Fruit fly (Drosophila melanogaster) whole organism, embryonic: ENCODE results near the gene CG8042.
A peak's percentile ranks its signal among the peaks of the same experiment; 100 is the strongest.

Experiments used
- Asciz ChIP-seq: fragments of 200-800 bp; sonication (Bioruptor generic); optimal IDR thresholded peaks from 2 replicates; lab custom pipeline; 2017; ENCODE audit warnings: missing biosample characterization, mild to moderate bottlenecking, missing genetic modification characterization, missing genetic modification reagents
- CG10274 ChIP-seq: fragments of 200-800 bp; sonication (Bioruptor generic); optimal IDR thresholded peaks from 3 replicates; lab custom pipeline; 2017; ENCODE audit warnings: missing biosample characterization, mild to moderate bottlenecking, missing genetic modification characterization
- CG11695 ChIP-seq: fragments of 200-800 bp; sonication (Bioruptor generic); IDR thresholded peaks from 3 replicates; pipeline ENCODE4 v1.3.6; 2022; ENCODE audit warnings: missing biosample characterization, missing genetic modification characterization
- CG1233 ChIP-seq: fragments of 200-800 bp; sonication (Bioruptor generic); optimal IDR thresholded peaks from 4 replicates; lab custom pipeline; 2018; ENCODE audit warnings: missing biosample characterization, mild to moderate bottlenecking, missing genetic modification characterization
- CG13424 ChIP-seq: fragments of 200-800 bp; sonication (Bioruptor generic); optimal IDR thresholded peaks from 2 replicates; lab custom pipeline; 2019; ENCODE audit warnings: missing biosample characterization, mild to moderate bottlenecking, missing genetic modification characterization, moderate library complexity
- CG13775 ChIP-seq: fragments of 200-800 bp; sonication (Bioruptor generic); optimal IDR thresholded peaks from 3 replicates; lab custom pipeline; 2017; ENCODE audit warnings: missing biosample characterization, mild to moderate bottlenecking, missing genetic modification characterization
- CG14710 ChIP-seq: fragments of 200-800 bp; sonication (Bioruptor generic); optimal IDR thresholded peaks from 3 replicates; lab custom pipeline; 2019; ENCODE audit warnings: missing biosample characterization, mild to moderate bottlenecking, missing genetic modification characterization, moderate library complexity
- CG15073 ChIP-seq: fragments of 200-800 bp; sonication (Bioruptor generic); optimal IDR thresholded peaks from 2 replicates; lab custom pipeline; 2016; ENCODE audit warnings: missing biosample characterization, missing genetic modification characterization
- CG15601 ChIP-seq: fragments of 200-800 bp; sonication (Bioruptor generic); optimal IDR thresholded peaks from 3 replicates; lab custom pipeline; 2019; ENCODE audit warnings: missing biosample characterization, mild to moderate bottlenecking, missing genetic modification characterization, moderate library complexity
- CG17186 ChIP-seq: fragments of 200-800 bp; sonication (Bioruptor generic); optimal IDR thresholded peaks from 3 replicates; lab custom pipeline; 2017; ENCODE audit warnings: missing biosample characterization, missing genetic modification reagents, missing genetic modification characterization
- CG17612 ChIP-seq: fragments of 200-800 bp; sonication (Bioruptor generic); IDR thresholded peaks from 2 replicates; pipeline ENCODE4 v1.3.6; 2022; ENCODE audit warnings: missing biosample characterization, missing genetic modification characterization
- CG18011 ChIP-seq: fragments of 200-800 bp; sonication (Bioruptor generic); optimal IDR thresholded peaks from 2 replicates; lab custom pipeline; 2017; ENCODE audit warnings: missing biosample characterization, missing genetic modification characterization, mild to moderate bottlenecking, moderate library complexity, missing genotype
- CG18599 ChIP-seq: fragments of 200-800 bp; sonication (Bioruptor generic); optimal IDR thresholded peaks from 3 replicates; lab custom pipeline; 2017; ENCODE audit warnings: missing biosample characterization, missing genetic modification characterization, mild to moderate bottlenecking, moderate library complexity, missing genetic modification reagents
- CG30431 ChIP-seq: fragments of 200-800 bp; sonication (Bioruptor generic); optimal IDR thresholded peaks from 2 replicates; lab custom pipeline; 2017; ENCODE audit warnings: missing biosample characterization, missing genetic modification characterization
- CG31388 ChIP-seq: fragments of 200-800 bp; sonication (Bioruptor generic); optimal IDR thresholded peaks from 2 replicates; lab custom pipeline; 2016; ENCODE audit warnings: missing biosample characterization, missing genetic modification characterization
- CG34376 ChIP-seq: fragments of 200-800 bp; sonication (Bioruptor generic); optimal IDR thresholded peaks from 2 replicates; lab custom pipeline; 2018; ENCODE audit warnings: missing biosample characterization, mild to moderate bottlenecking, missing genetic modification characterization
- CG3838 ChIP-seq: fragments of 200-800 bp; sonication (Bioruptor generic); optimal IDR thresholded peaks from 3 replicates; lab custom pipeline; 2016; ENCODE audit warnings: missing biosample characterization, missing genetic modification characterization
- CG8089 ChIP-seq: fragments of 200-800 bp; sonication (Bioruptor generic); optimal IDR thresholded peaks from 3 replicates; lab custom pipeline; 2016; ENCODE audit warnings: missing biosample characterization, missing genetic modification characterization
- CHES-1-like ChIP-seq: fragments of 200-800 bp; sonication (Bioruptor generic); optimal IDR thresholded peaks from 2 replicates; lab custom pipeline; 2016; ENCODE audit warnings: missing biosample characterization, missing genetic modification characterization
- Dll ChIP-seq: fragments of 200-800 bp; sonication (Bioruptor generic); IDR thresholded peaks from 4 replicates; pipeline ENCODE4 v1.3.6; 2022; ENCODE audit warnings: missing biosample characterization, missing genetic modification characterization; ENCODE audit not compliant: partially characterized antibody
- Dp ChIP-seq: fragments of 200-800 bp; sonication (Bioruptor generic); optimal IDR thresholded peaks from 2 replicates; lab custom pipeline; 2018; ENCODE audit warnings: missing biosample characterization, mild to moderate bottlenecking, missing genetic modification characterization, moderate library complexity
- ERR ChIP-seq: fragments of 200-800 bp; sonication (Bioruptor generic); optimal IDR thresholded peaks from 2 replicates; lab custom pipeline; 2016; ENCODE audit warnings: missing biosample characterization, missing genetic modification characterization
- Jarid2 ChIP-seq: fragments of 200-800 bp; sonication (Bioruptor generic); optimal IDR thresholded peaks from 3 replicates; lab custom pipeline; 2017; ENCODE audit warnings: mild to moderate bottlenecking, missing biosample characterization, missing genetic modification reagents, missing genetic modification characterization
- Lhr ChIP-seq: fragments of 200-800 bp; sonication (Bioruptor generic); optimal IDR thresholded peaks from 3 replicates; lab custom pipeline; 2017; ENCODE audit warnings: mild to moderate bottlenecking, missing biosample characterization, missing genetic modification reagents, missing genetic modification characterization
- Lpt ChIP-seq: fragments of >200 bp; optimal IDR thresholded peaks from 2 replicates; lab custom pipeline; 2018; ENCODE audit warnings: missing biosample characterization, missing genetic modification characterization
- MBD-R2 ChIP-seq: fragments of 200-800 bp; sonication (Bioruptor generic); IDR thresholded peaks from 2 replicates; pipeline ENCODE4 v1.3.6; 2022; ENCODE audit warnings: missing biosample characterization, missing genetic modification characterization
- Mes4 ChIP-seq: fragments of 200-800 bp; sonication (Bioruptor generic); optimal IDR thresholded peaks from 2 replicates; lab custom pipeline; 2016; ENCODE audit warnings: missing biosample characterization, missing genetic modification characterization
- Poxn ChIP-seq: fragments of 200-800 bp; sonication (Bioruptor generic); IDR thresholded peaks from 2 replicates; pipeline ENCODE4 v1.3.6; 2022; ENCODE audit warnings: missing biosample characterization, missing genetic modification characterization
- bcd ChIP-seq: fragments of 200-800 bp; sonication (Bioruptor generic); optimal IDR thresholded peaks from 2 replicates; lab custom pipeline; 2017; ENCODE audit warnings: missing biosample characterization, mild to moderate bottlenecking, missing genetic modification characterization
- br ChIP-seq: fragments of >200 bp; optimal IDR thresholded peaks from 2 replicates; lab custom pipeline; 2017
- cad ChIP-seq: fragments of >200 bp; optimal IDR thresholded peaks from 2 replicates; lab custom pipeline; 2017; ENCODE audit warnings: missing biosample characterization, missing genetic modification characterization
- disco-r ChIP-seq: fragments of 200-800 bp; sonication (Bioruptor generic); optimal IDR thresholded peaks from 2 replicates; lab custom pipeline; 2016; ENCODE audit warnings: missing biosample characterization, missing genetic modification characterization
- dpn ChIP-seq, 2 experiments: fragments of 200-800 bp; sonication (Bioruptor generic); optimal IDR thresholded peaks; 3 replicates each; lab custom pipeline; 2016; ENCODE audit warnings: missing biosample characterization in 2 of 2, missing genetic modification characterization in 2 of 2
- emc ChIP-seq: fragments of 200-800 bp; sonication (Bioruptor generic); optimal IDR thresholded peaks from 2 replicates; lab custom pipeline; 2016; ENCODE audit warnings: missing biosample characterization, missing genetic modification characterization
- esg ChIP-seq: fragments of 200-800 bp; sonication (Bioruptor generic); conservative IDR thresholded peaks from 2 replicates; pipeline ENCODE4 v1.3.6; 2022; ENCODE audit warnings: missing biosample characterization, missing genetic modification characterization
- fd102C ChIP-seq: fragments of 200-800 bp; sonication (Bioruptor generic); optimal IDR thresholded peaks from 2 replicates; lab custom pipeline; 2018; ENCODE audit warnings: missing biosample characterization, mild to moderate bottlenecking, missing genetic modification characterization, moderate library complexity
- ftz-f1 ChIP-seq: fragments of 200-800 bp; sonication (Bioruptor generic); optimal IDR thresholded peaks from 2 replicates; lab custom pipeline; 2016; ENCODE audit warnings: missing biosample characterization, missing genetic modification characterization
- ind ChIP-seq: fragments of 200-800 bp; sonication (Bioruptor generic); optimal IDR thresholded peaks from 3 replicates; lab custom pipeline; 2016; ENCODE audit warnings: missing biosample characterization, missing genetic modification characterization
- insv ChIP-seq, 2 experiments: fragments of 200-800 bp; sonication (Bioruptor generic); optimal IDR thresholded peaks; 3 replicates each; lab custom pipeline; 2016 to 2018; ENCODE audit warnings: missing biosample characterization in 2 of 2, missing genetic modification characterization in 2 of 2
- lab ChIP-seq: fragments of 200-800 bp; sonication (Bioruptor generic); optimal IDR thresholded peaks from 3 replicates; lab custom pipeline; 2017; ENCODE audit warnings: missing biosample characterization, missing genetic modification characterization, mild to moderate bottlenecking, moderate library complexity, missing genetic modification reagents
- luna ChIP-seq: fragments of 200-800 bp; sonication (Bioruptor generic); optimal IDR thresholded peaks from 2 replicates; lab custom pipeline; 2016; ENCODE audit warnings: missing biosample characterization, missing genetic modification characterization
- nom ChIP-seq: fragments of 200-800 bp; sonication (Bioruptor generic); optimal IDR thresholded peaks from 2 replicates; lab custom pipeline; 2017; ENCODE audit warnings: missing biosample characterization, missing genetic modification characterization, mild to moderate bottlenecking, moderate library complexity, missing genetic modification reagents
- odd ChIP-seq: fragments of 200-800 bp; sonication (Bioruptor generic); optimal IDR thresholded peaks from 2 replicates; lab custom pipeline; 2017; ENCODE audit warnings: missing biosample characterization, mild to moderate bottlenecking, missing genetic modification characterization
- pita ChIP-seq: fragments of 200-800 bp; sonication (Bioruptor generic); optimal IDR thresholded peaks from 2 replicates; lab custom pipeline; 2017; ENCODE audit warnings: missing biosample characterization, mild to moderate bottlenecking, missing genetic modification characterization
- ssp ChIP-seq: fragments of 200-800 bp; sonication (Bioruptor generic); IDR thresholded peaks from 2 replicates; pipeline ENCODE4 v1.3.6; 2022; ENCODE audit warnings: missing biosample characterization, missing genetic modification characterization
- tap ChIP-seq: fragments of 200-800 bp; optimal IDR thresholded peaks from 3 replicates; lab custom pipeline; 2019; ENCODE audit warnings: missing biosample characterization, mild to moderate bottlenecking, missing genetic modification characterization, moderate library complexity
- tx ChIP-seq: fragments of 200-800 bp; sonication (Bioruptor generic); optimal IDR thresholded peaks from 2 replicates; lab custom pipeline; 2016; ENCODE audit warnings: missing biosample characterization, missing genetic modification characterization
- unpg ChIP-seq: fragments of 200-800 bp; sonication (Bioruptor generic); optimal IDR thresholded peaks from 3 replicates; lab custom pipeline; 2018; ENCODE audit warnings: missing biosample characterization, mild to moderate bottlenecking, missing genetic modification characterization, moderate library complexity
- wor ChIP-seq: fragments of 200-800 bp; sonication (Bioruptor generic); IDR thresholded peaks from 2 replicates; pipeline ENCODE4 v1.3.6; 2022; ENCODE audit warnings: missing biosample characterization, missing genetic modification characterization
- zfh2 ChIP-seq: fragments of 200-800 bp; sonication (Bioruptor generic); optimal IDR thresholded peaks from 2 replicates; lab custom pipeline; 2016; ENCODE audit warnings: missing biosample characterization, missing genetic modification characterization

CG8042 gene

DNA sequence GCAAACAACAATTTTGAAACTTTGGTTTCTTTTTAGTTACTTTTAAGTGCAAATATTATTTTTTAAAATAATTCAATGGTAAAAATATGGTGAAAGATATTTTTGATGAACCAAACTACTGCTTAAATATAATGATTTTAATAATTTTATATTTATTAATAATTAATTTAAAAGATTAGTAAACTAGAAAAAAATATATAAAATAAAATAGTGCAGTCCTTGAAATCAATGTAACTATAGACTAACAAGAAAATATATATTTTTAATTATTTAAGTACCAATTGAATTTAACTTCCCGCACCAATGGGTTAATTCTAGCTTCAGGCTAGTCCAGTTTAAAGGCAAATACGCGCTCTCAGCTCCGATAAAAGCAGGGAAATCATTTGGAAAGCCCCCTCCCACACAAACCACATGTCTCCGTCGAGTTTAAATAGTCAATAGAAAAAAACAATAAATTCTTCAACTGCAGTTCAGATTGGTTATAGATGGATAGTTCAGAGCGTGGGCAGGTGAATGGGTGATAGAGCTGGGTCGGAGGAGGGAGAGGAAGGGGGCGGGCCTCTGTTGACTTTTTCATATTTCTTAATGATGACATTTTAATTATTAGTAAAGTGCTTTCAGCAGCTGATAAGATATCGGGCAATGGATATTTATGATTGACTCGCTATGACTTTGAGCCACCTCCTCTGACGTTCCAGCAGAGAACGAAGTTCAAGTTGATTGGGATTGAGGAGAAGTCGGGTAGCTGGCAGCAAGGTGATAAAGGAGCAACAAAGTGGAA, 12.6 kb downstream of the CG8042 start (continued):
- TF ChIP-seq Lhr (GFP tag; lab: Kevin White, UChicago), result no peak
- peak; percentile 27 for TF ChIP-seq Asciz (GFP tag; lab: Kevin White, UChicago)
- TF ChIP-seq ind (GFP tag; lab: Kevin White, UChicago), result no peak
- TF ChIP-seq CG30431 (GFP tag; lab: Kevin White, UChicago), result no peak
- peak; percentile 17 for TF ChIP-seq nom
- no peak for TF ChIP-seq ERR (GFP tag; lab: Kevin White, UChicago)
- TF ChIP-seq cad (GFP tag; lab: Kevin White, UChicago), result peak; percentile 9
- TF ChIP-seq luna (GFP tag; lab: Kevin White, UChicago), result no peak
- no peak for TF ChIP-seq MBD-R2 (GFP tag; lab: Robert Waterston, UW)
- peak; percentile 34 for TF ChIP-seq tap
- TF ChIP-seq Jarid2, result no peak
- TF ChIP-seq CG8089 (GFP tag; lab: Kevin White, UChicago), result no peak
- no peak for TF ChIP-seq Mes4 (GFP tag; lab: Kevin White, UChicago)
- no peak for TF ChIP-seq ssp (GFP tag; lab: Robert Waterston, UW)
- no peak for TF ChIP-seq CG31388
- no peak for TF ChIP-seq CHES-1-like
- no peak for TF ChIP-seq wor (GFP tag; lab: Robert Waterston, UW)
- no peak for TF ChIP-seq CG17612 (GFP tag; lab: Robert Waterston, UW)
- TF ChIP-seq CG13424 (tag; lab: Kevin White, UChicago), result peak; percentile 48
- no peak for TF ChIP-seq tx (GFP tag; lab: Kevin White, UChicago)
- no peak for TF ChIP-seq CG11695 (GFP tag; lab: Robert Waterston, UW)
- TF ChIP-seq br (lab: Kevin White, UChicago), result no peak
- TF ChIP-seq CG18011 (GFP tag; lab: Kevin White, UChicago), result no peak
- TF ChIP-seq pita (GFP tag; lab: Kevin White, UChicago), result no peak
- no peak for TF ChIP-seq dpn (GFP tag; optimal IDR thresholded peaks at IDR 0.05; lab: Kevin White, UChicago)
- no peak for TF ChIP-seq unpg (GFP tag; lab: Kevin White, UChicago)
- TF ChIP-seq esg (GFP tag; lab: Robert Waterston, UW), result no peak
- no peak for TF ChIP-seq odd (GFP tag; lab: Kevin White, UChicago)
- no peak for TF ChIP-seq Poxn (GFP tag; lab: Robert Waterston, UW)
- no peak for TF ChIP-seq CG17186
- no peak for TF ChIP-seq Dll (GFP tag; lab: Robert Waterston, UW)
- TF ChIP-seq CG1233, result no peak
- TF ChIP-seq CG15073 (GFP tag; lab: Kevin White, UChicago), result no peak
- no peak for TF ChIP-seq CG3838 (GFP tag; lab: Kevin White, UChicago)
- TF ChIP-seq Dp, result no peak
- peak; percentile 53 for TF ChIP-seq CG34376 (GFP tag; lab: Kevin White, UChicago)
- peak; percentile 1 for TF ChIP-seq CG13775
- TF ChIP-seq emc (GFP tag; lab: Kevin White, UChicago), result no peak
- TF ChIP-seq fd102C (GFP tag; lab: Kevin White, UChicago), result no peak
- TF ChIP-seq CG18599 (GFP tag; lab: Kevin White, UChicago), result no peak
- TF ChIP-seq bcd, result peak; percentile 7
- TF ChIP-seq Lpt (GFP tag; lab: Kevin White, UChicago), result no peak
- no peak for TF ChIP-seq insv (GFP tag; optimal IDR thresholded peaks at IDR 0.05; lab: Kevin White, UChicago)
- no peak for TF ChIP-seq zfh2 (GFP tag; lab: Kevin White, UChicago)
- no peak for TF ChIP-seq disco-r
- TF ChIP-seq lab (GFP tag; lab: Kevin White, UChicago), result peak; percentile 23
- TF ChIP-seq CG14710 (tag; lab: Kevin White, UChicago), result peak; percentile 55
- TF ChIP-seq ftz-f1 (GFP tag; lab: Kevin White, UChicago), result no peak
- TF ChIP-seq CG10274 (GFP tag; lab: Kevin White, UChicago), result no peak
- peak; percentile 47 for TF ChIP-seq CG15601 (tag; lab: Kevin White, UChicago)
